Worm (Caenorhabditis elegans) whole organism, L2 larva: ENCODE data around the gene W08E12.2.

Experiments
- elt-3 ChIP-seq: sonication (generic microtip); optimal IDR thresholded peaks from 2 replicates; lab custom pipeline; 2017; ENCODE audit warnings: missing biosample characterization, missing genetic modification characterization
- nhr-77 ChIP-seq: fragments of 150-350 bp; optimal IDR thresholded peaks from 2 replicates; lab custom pipeline; 2014; ENCODE audit warnings: missing biosample characterization, missing genetic modification characterization

DNA sequence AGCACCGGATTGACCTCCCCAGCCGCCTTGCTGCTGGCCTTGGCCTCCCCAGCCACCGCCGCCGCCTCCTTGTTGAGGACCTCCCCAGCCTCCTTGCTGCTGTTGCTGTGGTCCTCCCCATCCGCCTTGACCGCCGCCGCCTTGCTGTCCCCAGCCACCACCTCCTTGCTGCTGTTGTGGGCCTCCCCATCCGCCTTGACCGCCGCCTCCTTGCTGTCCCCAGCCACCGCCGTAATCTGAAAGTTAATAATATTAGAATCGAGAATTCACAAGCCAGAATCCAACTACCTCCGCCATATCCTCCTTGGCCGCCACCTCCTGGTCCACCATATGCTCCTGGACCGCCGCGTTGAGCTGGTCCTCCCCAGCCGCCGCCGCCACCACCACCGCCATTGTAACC, 31.6 kb downstream of the W08E12.2 start:
- TF ChIP-seq nhr-77 (no peak), elt-3 (tag; lab: Kevin White, UChicago) (no peak)
